Worm (Caenorhabditis elegans): ENCODE results near the gene H04D03.4.

H04D03.4 gene

ce11 chrIII:10415822-10416221, 35.1 kb downstream of the H04D03.4 start, which contains the start of gene ymel-1:
TSS of gene ymel-1 (plus strand) at chrIII:10416139.
- no peak for TF ChIP-seq unc-130 (GFP tag; optimal IDR thresholded peaks at IDR 0.05)
- TF ChIP-seq ceh-82 (tag; optimal IDR thresholded peaks at IDR 0.05), result no peak
- no peak for TF ChIP-seq pqm-1 (tag; optimal IDR thresholded peaks at IDR 0.05)
- no peak for TF ChIP-seq lin-29 (GFP tag; IDR thresholded peaks at IDR 0.05)
- no peak for TF ChIP-seq fos-1 (tag; optimal IDR thresholded peaks at IDR 0.05)
- TF ChIP-seq nhr-28 (tag; optimal IDR thresholded peaks at IDR 0.05), result no peak
- peak; percentile 61 for TF ChIP-seq ama-1 (optimal IDR thresholded peaks at IDR 0.05)
- no peak for TF ChIP-seq aly-2 (tag; optimal IDR thresholded peaks at IDR 0.05)
- no peak for TF ChIP-seq nhr-76 (tag; optimal IDR thresholded peaks at IDR 0.05)
- no peak for TF ChIP-seq saeg-2 (GFP tag; IDR thresholded peaks at IDR 0.05)
- TF ChIP-seq ceh-44 (GFP tag; IDR thresholded peaks at IDR 0.05), result no peak
- TF ChIP-seq pha-4 (GFP tag; IDR thresholded peaks at IDR 0.05), result 0 out of 2 replicates have a peak, but pooled peaks have one; percentile 11
- TF ChIP-seq pha-4 (tag; optimal IDR thresholded peaks at IDR 0.05), result no peak
- no peak for TF ChIP-seq daf-16 (GFP tag; optimal IDR thresholded peaks at IDR 0.05)
- peak; percentile 7 for TF ChIP-seq daf-16 (tag; optimal IDR thresholded peaks at IDR 0.05)
- no peak for TF ChIP-seq ctbp-1 (GFP tag; IDR thresholded peaks at IDR 0.05)
- TF ChIP-seq ztf-7 (tag; optimal IDR thresholded peaks at IDR 0.05), result no peak
- peak; percentile 35 for TF ChIP-seq nhr-102 (tag; optimal IDR thresholded peaks at IDR 0.05)
- peak; percentile 27 to 61 for TF ChIP-seq mdl-1 (tag; optimal IDR thresholded peaks at IDR 0.05)
- TF ChIP-seq Y75B8A.6 (GFP tag; IDR thresholded peaks at IDR 0.05), result no peak
- no peak for TF ChIP-seq dmd-8 (GFP tag; IDR thresholded peaks at IDR 0.05)
- TF ChIP-seq php-3 (GFP tag; IDR thresholded peaks at IDR 0.05), result no peak
- no peak for TF ChIP-seq skn-1 (tag; optimal IDR thresholded peaks at IDR 0.05)
- no peak for TF ChIP-seq nhr-25 (tag; optimal IDR thresholded peaks at IDR 0.05; ENCODE audit: borderline replicate concordance, insufficient read depth)
- TF ChIP-seq daf-12 (tag; optimal IDR thresholded peaks at IDR 0.05), result no peak
- no peak for TF ChIP-seq F49E8.2 (tag; optimal IDR thresholded peaks at IDR 0.05; ENCODE audit: borderline replicate concordance)
- TF ChIP-seq nhr-11 (tag; optimal IDR thresholded peaks at IDR 0.05), result no peak
- no peak for TF ChIP-seq T20F7.1 (GFP tag; optimal IDR thresholded peaks at IDR 0.05)
- no peak for TF ChIP-seq jun-1 (tag; optimal IDR thresholded peaks at IDR 0.05)
- TF ChIP-seq unc-62 (GFP tag; optimal IDR thresholded peaks at IDR 0.05 in 1 of 2), result no peak
- TF ChIP-seq unc-62 (tag; optimal IDR thresholded peaks at IDR 0.05), result no peak
- TF ChIP-seq dmd-6 (GFP tag; IDR thresholded peaks at IDR 0.05), result peak; percentile 19; the same call in 1 of the 2 replicates
- TF ChIP-seq hif-1 (tag; optimal IDR thresholded peaks at IDR 0.05), result peak in 1 of 2 experiments; percentile 52
- TF ChIP-seq egl-43 (GFP tag; IDR thresholded peaks at IDR 0.05), result no peak
- TF ChIP-seq arid-1 (GFP tag; conservative IDR thresholded peaks at IDR 0.05), result peak; percentile 46; the same call in 1 of the 2 replicates
- TF ChIP-seq lin-39 (tag; optimal IDR thresholded peaks at IDR 0.05), result no peak
- peak; percentile 16 for TF ChIP-seq rbr-2 (tag; optimal IDR thresholded peaks at IDR 0.05)
- peak; percentile 90 for TF ChIP-seq lin-38 (GFP tag; IDR thresholded peaks at IDR 0.05)
- TF ChIP-seq dpl-1 (GFP tag; optimal IDR thresholded peaks at IDR 0.05), result peak; percentile 6
- TF ChIP-seq aha-1 (tag), result peak; percentile 88
- no peak for TF ChIP-seq spr-3 (GFP tag; optimal IDR thresholded peaks at IDR 0.05)
- TF ChIP-seq lsy-2 (tag; optimal IDR thresholded peaks at IDR 0.05), result peak in 1 of 2 experiments; percentile 50
- TF ChIP-seq tag-97 (GFP tag; IDR thresholded peaks at IDR 0.05), result no peak
- no peak for TF ChIP-seq nhr-10 (tag; optimal IDR thresholded peaks at IDR 0.05)
- no peak for TF ChIP-seq D1046.2 (GFP tag; IDR thresholded peaks at IDR 0.05)
- no peak for TF ChIP-seq lin-15B (tag; optimal IDR thresholded peaks at IDR 0.05)
- TF ChIP-seq lim-7 (GFP tag; IDR thresholded peaks at IDR 0.05), result no peak
- peak; percentile 87 for TF ChIP-seq hlh-30 (tag; optimal IDR thresholded peaks at IDR 0.05; ENCODE audit: insufficient read depth)
- TF ChIP-seq R02D3.7 (tag; optimal IDR thresholded peaks at IDR 0.05), result no peak
- TF ChIP-seq snpc-4 (tag; optimal IDR thresholded peaks at IDR 0.05), result no peak
- peak; percentile 9 for TF ChIP-seq gei-8 (GFP tag; optimal IDR thresholded peaks at IDR 0.05)
- TF ChIP-seq hlh-11 (tag; optimal IDR thresholded peaks at IDR 0.05), result peak; percentile 47
- TF ChIP-seq zfp-2 (tag; optimal IDR thresholded peaks at IDR 0.05), result no peak
- no peak for TF ChIP-seq attf-4 (tag; optimal IDR thresholded peaks at IDR 0.05)

Data from whole organism, L4 larva.